Worm (Caenorhabditis elegans): Measurements from ENCODE around the gene hach-1.

The hach-1 gene

ce11 chrIII:5564325-5564724, 9.1 kb downstream of the hach-1 start:
- TF ChIP-seq C17E4.6 (GFP tag; IDR thresholded peaks at IDR 0.05) (no peak), T07F8.4 (tag; optimal IDR thresholded peaks at IDR 0.05) (no peak), mel-28 (tag; optimal IDR thresholded peaks at IDR 0.05; ENCODE audit: borderline replicate concordance) (no peak), C06A6.2 (GFP tag; conservative IDR thresholded peaks at IDR 0.05) (no peak), lin-40 (tag; optimal IDR thresholded peaks at IDR 0.05) (no peak), zim-3 (tag; optimal IDR thresholded peaks at IDR 0.05) (no peak), B0336.3 (GFP tag; IDR thresholded peaks at IDR 0.05) (no peak), F52B5.7 (tag; optimal IDR thresholded peaks at IDR 0.05) (no peak), Y67H2A.10 (GFP tag; conservative IDR thresholded peaks at IDR 0.05) (no peak), lsl-1 (GFP tag; optimal IDR thresholded peaks at IDR 0.05) (no peak), B0035.1 (tag; optimal IDR thresholded peaks at IDR 0.05) (no peak), lin-26 (GFP tag; IDR thresholded peaks at IDR 0.05) (no peak), lir-1 (GFP tag; conservative IDR thresholded peaks at IDR 0.05) (no peak), F23B12.7 (tag; optimal IDR thresholded peaks at IDR 0.05; ENCODE audit: insufficient read depth) (no peak), cebp-2 (GFP tag; IDR thresholded peaks at IDR 0.05) (no peak), let-526 (GFP tag; IDR thresholded peaks at IDR 0.05) (no peak), hmg-1.2 (GFP tag; IDR thresholded peaks at IDR 0.05) (no peak)

ce11 chrIII:5564799-5565198, 9.5 kb downstream of the hach-1 start, which contains the start of gene mlc-3:
TSS of gene mlc-3 (plus strand) at chrIII:5565025.
- no peak for TF ChIP-seq pbrm-1 (GFP tag; IDR thresholded peaks at IDR 0.05)
- TF ChIP-seq nfya-2 (GFP tag; IDR thresholded peaks at IDR 0.05), result no peak
- TF ChIP-seq Y79H2A.3 (GFP tag; conservative IDR thresholded peaks at IDR 0.05), result no peak
- no peak for TF ChIP-seq attf-3 (GFP tag; conservative IDR thresholded peaks at IDR 0.05)
- peak; percentile 64 for TF ChIP-seq zfh-2 (GFP tag; conservative IDR thresholded peaks at IDR 0.05)
- TF ChIP-seq nhr-80 (tag; optimal IDR thresholded peaks at IDR 0.05), result no peak
- peak; percentile 47 for TF ChIP-seq him-1 (tag; optimal IDR thresholded peaks at IDR 0.05)
- TF ChIP-seq repo-1 (tag; optimal IDR thresholded peaks at IDR 0.05), result no peak
- TF ChIP-seq ceh-58 (GFP tag; IDR thresholded peaks at IDR 0.05), result no peak
- TF ChIP-seq atf-7 (tag; optimal IDR thresholded peaks at IDR 0.05), result no peak
- TF ChIP-seq lsy-27 (tag; optimal IDR thresholded peaks at IDR 0.05; ENCODE audit: borderline replicate concordance, insufficient read depth), result no peak
- 0 out of 2 replicates have a peak, but pooled peaks have one; percentile 69 for TF ChIP-seq ztf-28 (GFP tag; IDR thresholded peaks at IDR 0.05)
- no peak for TF ChIP-seq cebp-1 (GFP tag; IDR thresholded peaks at IDR 0.05)
- peak; percentile 15 for TF ChIP-seq cebp-1 (tag; optimal IDR thresholded peaks at IDR 0.05)
- 0 out of 2 replicates have a peak, but pooled peaks have one; percentile 46 for TF ChIP-seq Y53G8AR.9 (GFP tag; conservative IDR thresholded peaks at IDR 0.05)
- no peak for TF ChIP-seq K12H6.12 (tag; optimal IDR thresholded peaks at IDR 0.05)
- TF ChIP-seq madf-6 (GFP tag; IDR thresholded peaks at IDR 0.05), result no peak

ce11 chrIII:5565699-5566098, 10.4 kb downstream of the hach-1 start:
- peak; percentile 2 for TF ChIP-seq ceh-27 (GFP tag; optimal IDR thresholded peaks at IDR 0.05)
- TF ChIP-seq ztf-3 (GFP tag; optimal IDR thresholded peaks at IDR 0.05), result no peak
- no peak for TF ChIP-seq lin-35 (GFP tag; optimal IDR thresholded peaks at IDR 0.05)
- no peak for TF ChIP-seq ZK185.1 (tag; optimal IDR thresholded peaks at IDR 0.05; ENCODE audit: poor library complexity, severe bottlenecking)
